Fruit fly (Drosophila melanogaster) whole organism, wandering third instar larva: ENCODE measurements around the gene CG13999.

Source experiments
- Abd-B ChIP-seq: fragments of >200 bp; optimal IDR thresholded peaks from 2 replicates; lab custom pipeline; 2017; ENCODE audit warnings: missing biosample characterization, missing genetic modification characterization
- CG32264 ChIP-seq: fragments of 200-800 bp; sonication (Bioruptor generic); optimal IDR thresholded peaks from 2 replicates; lab custom pipeline; 2016; ENCODE audit warnings: missing biosample characterization, missing genetic modification characterization
- CG9705 ChIP-seq: fragments of 200-800 bp; sonication (Bioruptor generic); optimal IDR thresholded peaks from 2 replicates; lab custom pipeline; 2018; ENCODE audit warnings: missing biosample characterization, mild to moderate bottlenecking, missing genetic modification characterization
- Dfd ChIP-seq: fragments of >200 bp; optimal IDR thresholded peaks from 2 replicates; lab custom pipeline; 2017; ENCODE audit warnings: missing biosample characterization, missing genetic modification characterization
- Dif ChIP-seq: fragments of 200-275, 200-300 bp; sonication (Bioruptor generic); optimal IDR thresholded peaks from 2 replicates; lab custom pipeline; 2018; ENCODE audit warnings: missing biosample characterization, missing genetic modification characterization; ENCODE audit not compliant: partially characterized antibody
- GATAd ChIP-seq: sonication (Bioruptor generic); optimal IDR thresholded peaks from 2 replicates; lab custom pipeline; 2016; ENCODE audit warnings: missing biosample characterization, missing genetic modification characterization
- HLH106 ChIP-seq: fragments of 200-800 bp; optimal IDR thresholded peaks from 3 replicates; lab custom pipeline; 2019; ENCODE audit warnings: missing biosample characterization, mild to moderate bottlenecking, missing genetic modification characterization, moderate library complexity
- Hr78 ChIP-seq: fragments of >200 bp; optimal IDR thresholded peaks from 2 replicates; lab custom pipeline; 2017; ENCODE audit warnings: missing biosample characterization, missing genetic modification characterization
- Hr83 ChIP-seq: fragments of 200-300 bp; sonication (Bioruptor generic); optimal IDR thresholded peaks from 2 replicates; lab custom pipeline; 2016; ENCODE audit warnings: missing biosample characterization, mild to moderate bottlenecking, missing genetic modification characterization, moderate library complexity; ENCODE audit not compliant: poor library complexity, severe bottlenecking
- Jra ChIP-seq: sonication (Bioruptor generic); optimal IDR thresholded peaks from 2 replicates; lab custom pipeline; 2016; ENCODE audit warnings: missing biosample characterization, missing genetic modification characterization
- Mio ChIP-seq: sonication (Bioruptor generic); optimal IDR thresholded peaks from 2 replicates; lab custom pipeline; 2016; ENCODE audit warnings: missing biosample characterization, missing genetic modification characterization
- Myc ChIP-seq: fragments of >200 bp; optimal IDR thresholded peaks from 2 replicates; lab custom pipeline; 2017
- N ChIP-seq: fragments of >200 bp; optimal IDR thresholded peaks from 2 replicates; lab custom pipeline; 2018; ENCODE audit warnings: missing biosample characterization, missing external identifiers, missing genetic modification characterization
- OdsH ChIP-seq: fragments of 200-800 bp; sonication (Bioruptor generic); optimal IDR thresholded peaks from 2 replicates; lab custom pipeline; 2016; ENCODE audit warnings: missing biosample characterization, mild to moderate bottlenecking, missing genetic modification characterization
- Rel ChIP-seq, 2 experiments: fragments of 200-800 bp; sonication (Bioruptor generic) in 1 of 2; optimal IDR thresholded peaks; 2 replicates in 1 of 2; 3 replicates in 1 of 2; lab custom pipeline; 2016 to 2019; ENCODE audit warnings: mild to moderate bottlenecking in 2 of 2, missing biosample characterization in 2 of 2, missing genetic modification characterization in 2 of 2, moderate library complexity in 1 of 2
- Sp1 ChIP-seq: fragments of 200-800 bp; sonication (Bioruptor generic); optimal IDR thresholded peaks from 3 replicates; lab custom pipeline; 2019; ENCODE audit warnings: missing biosample characterization, mild to moderate bottlenecking, missing genetic modification characterization, moderate library complexity
- Vsx2 ChIP-seq: fragments of 200-300, 225-300 bp; sonication (Bioruptor generic); optimal IDR thresholded peaks from 2 replicates; lab custom pipeline; 2018; ENCODE audit warnings: missing biosample characterization, missing genetic modification characterization; ENCODE audit not compliant: partially characterized antibody
- br ChIP-seq: fragments of 200-800 bp; sonication (Bioruptor generic); optimal IDR thresholded peaks from 2 replicates; lab custom pipeline; 2016; ENCODE audit warnings: missing biosample characterization, missing genetic modification characterization
- brk ChIP-seq: fragments of 200-800 bp; sonication (Bioruptor generic); optimal IDR thresholded peaks from 2 replicates; lab custom pipeline; 2016; ENCODE audit warnings: missing biosample characterization, mild to moderate bottlenecking, missing genetic modification characterization
- dl ChIP-seq, 2 experiments: fragments of 175-275, 200-275 bp in 1 of 2; fragments of 200-275 bp in 1 of 2; sonication (Bioruptor generic); optimal IDR thresholded peaks; lab custom pipeline; 2018; ENCODE audit warnings: mild to moderate bottlenecking in 2 of 2, missing biosample characterization in 2 of 2, missing genetic modification characterization in 2 of 2, moderate library complexity in 2 of 2; ENCODE audit not compliant: partially characterized antibody in 2 of 2, insufficient read depth in 1 of 2
- dmrt93B ChIP-seq: fragments of 200-800 bp; sonication (Bioruptor generic); optimal IDR thresholded peaks from 2 replicates; lab custom pipeline; 2018; ENCODE audit warnings: missing biosample characterization, mild to moderate bottlenecking, missing genetic modification characterization
- dsf ChIP-seq: sonication (Bioruptor generic); optimal IDR thresholded peaks from 2 replicates; lab custom pipeline; 2016; ENCODE audit warnings: missing biosample characterization, missing genetic modification characterization, borderline replicate concordance
- ey ChIP-seq: fragments of 200-800 bp; sonication (Bioruptor generic); optimal IDR thresholded peaks from 2 replicates; lab custom pipeline; 2016; ENCODE audit warnings: missing biosample characterization, missing genetic modification characterization
- foxo ChIP-seq, 2 experiments: fragments of 200-800 bp; sonication (Bioruptor generic); optimal IDR thresholded peaks; 2 replicates in 1 of 2; 3 replicates in 1 of 2; lab custom pipeline; 2016 to 2017; ENCODE audit warnings: missing biosample characterization in 2 of 2, missing genetic modification characterization in 2 of 2
- fru ChIP-seq: fragments of 200-800 bp; sonication (Bioruptor generic); optimal IDR thresholded peaks from 3 replicates; lab custom pipeline; 2016; ENCODE audit warnings: missing biosample characterization, mild to moderate bottlenecking, missing genetic modification characterization
- h ChIP-seq: fragments of 200-800 bp; sonication (Bioruptor generic); optimal IDR thresholded peaks from 3 replicates; lab custom pipeline; 2016; ENCODE audit warnings: missing biosample characterization, mild to moderate bottlenecking, missing genetic modification characterization
- jim ChIP-seq: fragments of 175-275, 200-325 bp; sonication (Bioruptor generic); optimal IDR thresholded peaks from 2 replicates; lab custom pipeline; 2016; ENCODE audit warnings: missing biosample characterization, mild to moderate bottlenecking, missing genetic modification characterization
- lola ChIP-seq: fragments of >200 bp; optimal IDR thresholded peaks from 2 replicates; lab custom pipeline; 2017; ENCODE audit warnings: missing biosample characterization, missing genetic modification characterization
- pan ChIP-seq: fragments of >200 bp; optimal IDR thresholded peaks from 2 replicates; lab custom pipeline; 2017
- psq ChIP-seq: fragments of 200-800 bp; sonication (Bioruptor generic); optimal IDR thresholded peaks from 3 replicates; lab custom pipeline; 2017; ENCODE audit warnings: missing biosample characterization, mild to moderate bottlenecking, missing genetic modification characterization, moderate library complexity
- rgr ChIP-seq: fragments of 200-800 bp; sonication (Bioruptor generic); optimal IDR thresholded peaks from 3 replicates; lab custom pipeline; 2016; ENCODE audit warnings: missing biosample characterization, mild to moderate bottlenecking, missing genetic modification characterization
- sage ChIP-seq: fragments of 200-800 bp; sonication (Bioruptor generic); optimal IDR thresholded peaks from 2 replicates; lab custom pipeline; 2016; ENCODE audit warnings: missing biosample characterization, mild to moderate bottlenecking, missing genetic modification characterization
- tai ChIP-seq: sonication (Bioruptor generic); optimal IDR thresholded peaks from 2 replicates; lab custom pipeline; 2016; ENCODE audit warnings: missing biosample characterization, missing genetic modification characterization
- usp ChIP-seq: fragments of >200 bp; optimal IDR thresholded peaks from 2 replicates; lab custom pipeline; 2017; ENCODE audit warnings: missing biosample characterization, missing genetic modification characterization
- woc ChIP-seq: sonication (Bioruptor generic); optimal IDR thresholded peaks from 2 replicates; lab custom pipeline; 2016; ENCODE audit warnings: missing biosample characterization, mild to moderate bottlenecking, missing genetic modification characterization

CG13999 gene

dm6 chr2L:5947504-5947903, 8.8 kb downstream of the CG13999 start:
- no peak for TF ChIP-seq Mio
- TF ChIP-seq jim (GFP tag; lab: Kevin White, UChicago), result no peak
- no peak for TF ChIP-seq lola (GFP tag; lab: Kevin White, UChicago)
- TF ChIP-seq Dfd (GFP tag; lab: Kevin White, UChicago), result no peak
- no peak for TF ChIP-seq HLH106 (tag; lab: Kevin White, UChicago)
- TF ChIP-seq fru (GFP tag; lab: Kevin White, UChicago), result no peak
- no peak for TF ChIP-seq Myc (lab: Kevin White, UChicago)
- TF ChIP-seq Jra (GFP tag; lab: Kevin White, UChicago), result no peak
- TF ChIP-seq dl (GFP tag; optimal IDR thresholded peaks at IDR 0.05; lab: Kevin White, UChicago; ENCODE audit: insufficient read depth in 1 of 2, partially characterized antibody in 2 of 2), result no peak
- TF ChIP-seq brk (GFP tag; lab: Kevin White, UChicago), result no peak
- TF ChIP-seq dsf (GFP tag; lab: Kevin White, UChicago), result no peak
- no peak for TF ChIP-seq woc
- no peak for TF ChIP-seq br (GFP tag; lab: Kevin White, UChicago)
- no peak for TF ChIP-seq Dif (GFP tag; lab: Kevin White, UChicago)
- TF ChIP-seq, all 38 proteins: peak for 0

DNA sequence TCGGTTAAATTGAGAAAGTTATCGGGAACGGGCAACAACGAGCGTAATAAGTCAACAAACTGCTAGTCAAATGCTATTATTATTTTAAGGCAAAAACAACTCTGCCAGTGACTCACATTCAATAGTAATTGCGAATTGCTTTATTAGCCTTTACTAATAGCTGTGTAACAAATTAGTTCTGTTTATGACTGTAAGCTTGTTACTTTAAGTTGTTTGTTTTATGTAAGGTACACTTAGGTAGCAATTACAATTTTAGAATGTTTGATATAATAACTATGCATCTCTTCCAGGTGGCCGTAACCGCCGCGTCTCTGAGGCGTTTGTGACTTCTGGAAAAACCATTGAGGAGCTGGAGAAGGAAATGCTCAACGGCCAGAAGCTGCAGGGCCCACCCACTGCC, 9.5 kb downstream of the CG13999 start:
- TF ChIP-seq GATAd (GFP tag; lab: Kevin White, UChicago), result no peak
- TF ChIP-seq dsf (GFP tag; lab: Kevin White, UChicago), result no peak
- no peak for TF ChIP-seq Hr78 (GFP tag; lab: Kevin White, UChicago)
- TF ChIP-seq OdsH (GFP tag; lab: Kevin White, UChicago), result no peak
- TF ChIP-seq lola (GFP tag; lab: Kevin White, UChicago), result no peak
- no peak for TF ChIP-seq Mio
- no peak for TF ChIP-seq psq (GFP tag; lab: Kevin White, UChicago)
- no peak for TF ChIP-seq CG32264 (GFP tag; lab: Kevin White, UChicago)
- no peak for TF ChIP-seq jim (GFP tag; lab: Kevin White, UChicago)
- no peak for TF ChIP-seq CG9705 (GFP tag; lab: Kevin White, UChicago)
- TF ChIP-seq Jra (GFP tag; lab: Kevin White, UChicago), result no peak
- no peak for TF ChIP-seq br (GFP tag; lab: Kevin White, UChicago)
- no peak for TF ChIP-seq Sp1 (GFP tag; lab: Kevin White, UChicago)
- no peak for TF ChIP-seq foxo (GFP tag; optimal IDR thresholded peaks at IDR 0.05; lab: Kevin White, UChicago)

- TF ChIP-seq dmrt93B (GFP tag; lab: Kevin White, UChicago) (no peak), GATAd (GFP tag; lab: Kevin White, UChicago) (no peak), Hr78 (GFP tag; lab: Kevin White, UChicago) (no peak)
Observed at dm6 chr2L:5945651-5946547, 10.4 kb downstream of the CG13999 start.

dm6 chr2L:5944305-5945282, 11.7 kb downstream of the CG13999 start:
- TF ChIP-seq dsf (GFP tag; lab: Kevin White, UChicago), result no peak
- no peak for TF ChIP-seq psq (GFP tag; lab: Kevin White, UChicago)
- TF ChIP-seq Myc (lab: Kevin White, UChicago), result no peak
- no peak for TF ChIP-seq jim (GFP tag; lab: Kevin White, UChicago)
- TF ChIP-seq dl (GFP tag; optimal IDR thresholded peaks at IDR 0.05; lab: Kevin White, UChicago; ENCODE audit: insufficient read depth in 1 of 2, partially characterized antibody in 2 of 2), result peak; percentile 73 to 84
- TF ChIP-seq Sp1 (GFP tag; lab: Kevin White, UChicago), result no peak
- TF ChIP-seq ey (GFP tag; lab: Kevin White, UChicago), result no peak
- TF ChIP-seq pan (lab: Kevin White, UChicago), result no peak
- no peak for TF ChIP-seq Rel (GFP tag; optimal IDR thresholded peaks at IDR 0.05; lab: Kevin White, UChicago)
- TF ChIP-seq Rel (tag; optimal IDR thresholded peaks at IDR 0.05; lab: Kevin White, UChicago), result peak; percentile 80
- peak; percentile 42 for TF ChIP-seq Vsx2 (GFP tag; lab: Kevin White, UChicago)
- TF ChIP-seq h (GFP tag; lab: Kevin White, UChicago), result peak; percentile 72
- no peak for TF ChIP-seq rgr (GFP tag; lab: Kevin White, UChicago)
- TF ChIP-seq tai (GFP tag; lab: Kevin White, UChicago), result no peak
- TF ChIP-seq fru (GFP tag; lab: Kevin White, UChicago), result no peak
- TF ChIP-seq GATAd (GFP tag; lab: Kevin White, UChicago), result no peak
- peak; percentile 30 for TF ChIP-seq Hr83
- TF ChIP-seq N, result no peak
- no peak for TF ChIP-seq Abd-B (GFP tag; lab: Kevin White, UChicago)
- no peak for TF ChIP-seq brk (GFP tag; lab: Kevin White, UChicago)
- no peak for TF ChIP-seq HLH106 (tag; lab: Kevin White, UChicago)
- TF ChIP-seq lola (GFP tag; lab: Kevin White, UChicago), result no peak
- TF ChIP-seq Mio, result no peak
- no peak for TF ChIP-seq sage (GFP tag; lab: Kevin White, UChicago)
- no peak for TF ChIP-seq usp (GFP tag; lab: Kevin White, UChicago)
- no peak for TF ChIP-seq foxo (GFP tag; optimal IDR thresholded peaks at IDR 0.05; lab: Kevin White, UChicago)
- peak; percentile 75 for TF ChIP-seq Dif (GFP tag; lab: Kevin White, UChicago)
